Fruit fly (Drosophila melanogaster): ENCODE data around the gene CG9515.

The CG9515 gene

dm6 chr2L:8958046-8958497, 15.0 kb upstream of the CG9515 start (continued):
- TF ChIP-seq CG10147 (GFP tag; optimal IDR thresholded peaks at IDR 0.05) (peak; percentile 81), CG1792 (GFP tag; optimal IDR thresholded peaks at IDR 0.05) (peak; percentile 80), wdn (GFP tag; IDR thresholded peaks at IDR 0.05) (peak; percentile 94), pan (optimal IDR thresholded peaks at IDR 0.05) (no peak), pan (GFP tag; optimal IDR thresholded peaks at IDR 0.05 in 1 of 2, IDR thresholded peaks at IDR 0.05 in 1 of 2) (peak in 1 of 2 experiments; percentile 99), btn (GFP tag; optimal IDR thresholded peaks at IDR 0.05) (peak; percentile 73), Taf1 (GFP tag; IDR thresholded peaks at IDR 0.05) (peak; percentile 78), Hr51 (GFP tag; optimal IDR thresholded peaks at IDR 0.05) (peak; percentile 90 to 98), hkb (optimal IDR thresholded peaks at IDR 0.05) (no peak), hkb (GFP tag; IDR thresholded peaks at IDR 0.05) (peak; percentile 100), p53 (GFP tag; optimal IDR thresholded peaks at IDR 0.05) (peak; percentile 86), CG12659 (GFP tag; optimal IDR thresholded peaks at IDR 0.05) (peak; percentile 93), pzg (GFP tag; optimal IDR thresholded peaks at IDR 0.05) (peak; percentile 56), Gug (GFP tag; IDR thresholded peaks at IDR 0.05) (peak; percentile 91), Fer3 (tag; optimal IDR thresholded peaks at IDR 0.05) (peak; percentile 86), CG2678 (tag; optimal IDR thresholded peaks at IDR 0.05) (peak; percentile 94), BtbVII (GFP tag; optimal IDR thresholded peaks at IDR 0.05) (peak; percentile 76), tll (GFP tag; optimal IDR thresholded peaks at IDR 0.05) (peak in 1 of 2 experiments; percentile 27), mirr (GFP tag; optimal IDR thresholded peaks at IDR 0.05) (peak; percentile 69), ranshi (GFP tag; IDR thresholded peaks at IDR 0.05) (peak; percentile 99), hth (optimal IDR thresholded peaks at IDR 0.05) (no peak), CG17361 (GFP tag; IDR thresholded peaks at IDR 0.05) (peak; percentile 87), Max (GFP tag; optimal IDR thresholded peaks at IDR 0.05) (peak; percentile 82), mld (GFP tag; IDR thresholded peaks at IDR 0.05; ENCODE audit: partially characterized antibody) (no peak), twi (tag; optimal IDR thresholded peaks at IDR 0.05) (peak; percentile 78), ttk (GFP tag; IDR thresholded peaks at IDR 0.05) (peak; percentile 97), CG15514 (GFP tag; optimal IDR thresholded peaks at IDR 0.05) (peak; percentile 88), CG8359 (GFP tag; optimal IDR thresholded peaks at IDR 0.05; ENCODE audit: borderline replicate concordance) (peak; percentile 68), sna (GFP tag; IDR thresholded peaks at IDR 0.05; ENCODE audit: partially characterized antibody) (peak; percentile 18; the same call in 1 of the 2 replicates), CG5953 (GFP tag; IDR thresholded peaks at IDR 0.05) (peak; percentile 97), CG6813 (GFP tag; optimal IDR thresholded peaks at IDR 0.05) (peak; percentile 87), HLH4C (GFP tag; IDR thresholded peaks at IDR 0.05; ENCODE audit: partially characterized antibody) (no peak), Vsx1 (GFP tag; optimal IDR thresholded peaks at IDR 0.05) (peak; percentile 83), CG33213 (GFP tag; optimal IDR thresholded peaks at IDR 0.05) (peak; percentile 78), CG18476 (GFP tag; optimal IDR thresholded peaks at IDR 0.05) (peak; percentile 88), usp (GFP tag; optimal IDR thresholded peaks at IDR 0.05) (no peak), CG4360 (GFP tag; IDR thresholded peaks at IDR 0.05) (peak; percentile 84), Elba2 (GFP tag; optimal IDR thresholded peaks at IDR 0.05) (peak; percentile 58), corto (GFP tag; optimal IDR thresholded peaks at IDR 0.05) (no peak), Kr (GFP tag; optimal IDR thresholded peaks at IDR 0.05) (peak; percentile 57), CG10267 (tag; optimal IDR thresholded peaks at IDR 0.05) (peak; percentile 94), CG1647 (GFP tag; optimal IDR thresholded peaks at IDR 0.05) (peak; percentile 77), CG6654 (GFP tag; optimal IDR thresholded peaks at IDR 0.05) (peak; percentile 59), CG13287 (GFP tag; IDR thresholded peaks at IDR 0.05; ENCODE audit: partially characterized antibody) (peak; percentile 45; the same call in 1 of the 2 replicates), grn (GFP tag; optimal IDR thresholded peaks at IDR 0.05) (peak; percentile 51), CG18619 (GFP tag; optimal IDR thresholded peaks at IDR 0.05) (peak; percentile 92), gfzf (GFP tag; optimal IDR thresholded peaks at IDR 0.05) (peak; percentile 33), NfI (GFP tag; optimal IDR thresholded peaks at IDR 0.05) (peak; percentile 93), bigmax (GFP tag; optimal IDR thresholded peaks at IDR 0.05) (peak; percentile 42), Fer1 (GFP tag; optimal IDR thresholded peaks at IDR 0.05) (peak; percentile 87)
